Worm (Caenorhabditis elegans) whole organism, midembryonic: Measurements from ENCODE around the gene D1014.7.

ENCODE experiments used
- T22C8.4 ChIP-seq: fragments of 200-800 bp; sonication (Bioruptor generic); IDR thresholded peaks from 2 replicates; pipeline ENCODE4 v1.3.6; 2022; ENCODE audit warnings: missing genetic modification characterization, missing compliant biosample characterization
- klf-2 ChIP-seq: fragments of 200-800 bp; sonication (Bioruptor generic); conservative IDR thresholded peaks from 2 replicates; pipeline ENCODE4 v1.3.6; 2022; ENCODE audit warnings: missing genetic modification reagents, missing genetic modification characterization, missing compliant biosample characterization
- med-1 ChIP-seq: sonication (generic microtip); optimal IDR thresholded peaks from 2 replicates; lab custom pipeline; 2017; ENCODE audit warnings: missing genetic modification characterization, mild to moderate bottlenecking, missing compliant biosample characterization, antibody characterized with exemption, missing genetic modification reagents; ENCODE audit not compliant: insufficient read depth
- ref-1 ChIP-seq: fragments of 200-800 bp; sonication (Bioruptor generic); conservative IDR thresholded peaks from 2 replicates; pipeline ENCODE4 v1.3.6; 2022; ENCODE audit warnings: missing genetic modification reagents, missing genetic modification characterization, missing compliant biosample characterization
- ztf-29 ChIP-seq: fragments of 200-800 bp; sonication (Bioruptor generic); IDR thresholded peaks from 2 replicates; pipeline ENCODE4 v1.3.6; 2022; ENCODE audit warnings: missing genetic modification reagents, missing genetic modification characterization, missing compliant biosample characterization

DNA sequence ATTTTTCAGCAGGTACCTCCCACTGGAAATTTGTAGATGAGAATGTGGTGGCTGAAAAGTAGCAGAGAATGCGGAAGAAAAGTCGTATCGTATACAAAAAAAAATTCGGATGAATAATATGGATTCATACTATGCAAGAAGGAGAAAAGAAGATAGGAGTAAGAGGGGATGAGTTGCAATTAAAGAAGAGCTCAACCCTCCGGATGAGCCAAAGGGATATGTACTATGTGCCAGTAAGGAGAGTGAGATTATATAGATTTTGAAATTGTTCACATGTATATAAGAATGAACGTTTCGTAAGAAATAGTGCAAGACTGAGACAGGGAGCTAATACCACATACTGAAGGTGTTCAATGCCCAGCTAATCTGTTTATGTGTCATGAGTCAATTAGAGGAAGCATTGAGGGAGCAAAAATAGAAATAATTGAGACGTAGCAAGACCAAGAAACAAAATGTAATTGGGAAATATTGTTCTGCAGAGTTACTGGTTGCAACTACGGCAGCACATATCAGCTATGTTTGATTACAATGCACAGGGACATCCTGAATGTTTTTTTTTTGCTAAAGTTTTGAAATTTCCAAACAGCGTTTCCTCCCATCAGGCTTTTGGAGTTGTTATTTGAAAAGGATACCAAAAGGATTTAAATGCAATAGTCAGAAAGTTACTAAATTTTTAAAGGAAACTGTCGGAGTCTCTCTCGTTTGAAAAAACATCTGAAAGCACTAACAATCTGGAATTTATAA, 50.3 kb downstream of the D1014.7 start, which contains the start of gene F20D6.8:
- no peak for TF ChIP-seq ref-1
- no peak for TF ChIP-seq med-1
- TF ChIP-seq T22C8.4 (GFP tag; lab: Robert Waterston, UW): no peak
- TF ChIP-seq ztf-29 (GFP tag; lab: Robert Waterston, UW): no peak
- no peak for TF ChIP-seq klf-2 (GFP tag; lab: Robert Waterston, UW)
